Worm (Caenorhabditis elegans): ENCODE measurements around the gene Y25C1A.6.

DNA sequence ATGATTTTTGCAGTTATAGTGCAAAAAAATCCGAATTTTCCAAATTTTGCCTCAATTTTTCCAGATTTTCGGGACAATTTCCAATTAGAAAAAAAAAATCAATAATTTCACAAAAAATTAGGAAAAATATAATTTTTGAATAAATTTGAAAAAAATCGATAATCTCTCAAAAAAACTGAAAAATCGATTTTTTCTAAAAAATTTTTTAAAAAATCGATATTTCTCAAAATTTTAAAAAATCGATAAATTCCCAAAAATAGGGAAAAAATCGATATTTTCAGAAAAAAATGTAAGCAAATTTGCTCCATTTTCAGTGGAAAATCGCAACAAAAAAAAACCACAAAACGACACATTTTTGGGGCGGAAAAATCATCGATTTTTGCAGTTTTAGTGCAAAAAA lies 7.0 kb downstream of the Y25C1A.6 start:
- TF ChIP-seq mdl-1 (tag; optimal IDR thresholded peaks at IDR 0.05) = no peak
- no peak for TF ChIP-seq skn-1 (tag; optimal IDR thresholded peaks at IDR 0.05)

All from whole organism, L2 larva.